Fruit fly (Drosophila melanogaster) whole organism, wandering third instar larva: ENCODE data around the gene Gycalpha99B.
A peak's percentile ranks its signal among the peaks of the same experiment; 100 is the strongest.

Experiments
- Abd-B ChIP-seq: fragments of >200 bp; optimal IDR thresholded peaks from 2 replicates; lab custom pipeline; 2017; ENCODE audit warnings: missing biosample characterization, missing genetic modification characterization
- CrebA ChIP-seq: fragments of 200-800 bp; sonication (Bioruptor generic); optimal IDR thresholded peaks from 2 replicates; lab custom pipeline; 2016; ENCODE audit warnings: missing biosample characterization, mild to moderate bottlenecking, missing genetic modification characterization, borderline replicate concordance
- Dfd ChIP-seq: fragments of >200 bp; optimal IDR thresholded peaks from 2 replicates; lab custom pipeline; 2017; ENCODE audit warnings: missing biosample characterization, missing genetic modification characterization
- Dif ChIP-seq: fragments of 200-275, 200-300 bp; sonication (Bioruptor generic); optimal IDR thresholded peaks from 2 replicates; lab custom pipeline; 2018; ENCODE audit warnings: missing biosample characterization, missing genetic modification characterization; ENCODE audit not compliant: partially characterized antibody
- GATAd ChIP-seq: sonication (Bioruptor generic); optimal IDR thresholded peaks from 2 replicates; lab custom pipeline; 2016; ENCODE audit warnings: missing biosample characterization, missing genetic modification characterization
- Hnf4 ChIP-seq: fragments of 200-800 bp; sonication (Bioruptor generic); optimal IDR thresholded peaks from 2 replicates; lab custom pipeline; 2016; ENCODE audit warnings: missing biosample characterization, mild to moderate bottlenecking, missing genetic modification characterization
- Hr78 ChIP-seq: fragments of >200 bp; optimal IDR thresholded peaks from 2 replicates; lab custom pipeline; 2017; ENCODE audit warnings: missing biosample characterization, missing genetic modification characterization
- Hr83 ChIP-seq: fragments of 200-300 bp; sonication (Bioruptor generic); optimal IDR thresholded peaks from 2 replicates; lab custom pipeline; 2016; ENCODE audit warnings: missing biosample characterization, mild to moderate bottlenecking, missing genetic modification characterization, moderate library complexity; ENCODE audit not compliant: poor library complexity, severe bottlenecking
- Jra ChIP-seq: sonication (Bioruptor generic); optimal IDR thresholded peaks from 2 replicates; lab custom pipeline; 2016; ENCODE audit warnings: missing biosample characterization, missing genetic modification characterization
- Myc ChIP-seq: fragments of >200 bp; optimal IDR thresholded peaks from 2 replicates; lab custom pipeline; 2017
- OdsH ChIP-seq: fragments of 200-800 bp; sonication (Bioruptor generic); optimal IDR thresholded peaks from 2 replicates; lab custom pipeline; 2016; ENCODE audit warnings: missing biosample characterization, mild to moderate bottlenecking, missing genetic modification characterization
- Rel ChIP-seq, 2 experiments: fragments of 200-800 bp; sonication (Bioruptor generic) in 1 of 2; optimal IDR thresholded peaks; 2 replicates in 1 of 2; 3 replicates in 1 of 2; lab custom pipeline; 2016 to 2019; ENCODE audit warnings: mild to moderate bottlenecking in 2 of 2, missing biosample characterization in 2 of 2, missing genetic modification characterization in 2 of 2, moderate library complexity in 1 of 2
- Sp1 ChIP-seq: fragments of 200-800 bp; sonication (Bioruptor generic); optimal IDR thresholded peaks from 3 replicates; lab custom pipeline; 2019; ENCODE audit warnings: missing biosample characterization, mild to moderate bottlenecking, missing genetic modification characterization, moderate library complexity
- Vsx2 ChIP-seq: fragments of 200-300, 225-300 bp; sonication (Bioruptor generic); optimal IDR thresholded peaks from 2 replicates; lab custom pipeline; 2018; ENCODE audit warnings: missing biosample characterization, missing genetic modification characterization; ENCODE audit not compliant: partially characterized antibody
- br ChIP-seq: fragments of 200-800 bp; sonication (Bioruptor generic); optimal IDR thresholded peaks from 2 replicates; lab custom pipeline; 2016; ENCODE audit warnings: missing biosample characterization, missing genetic modification characterization
- brk ChIP-seq: fragments of 200-800 bp; sonication (Bioruptor generic); optimal IDR thresholded peaks from 2 replicates; lab custom pipeline; 2016; ENCODE audit warnings: missing biosample characterization, mild to moderate bottlenecking, missing genetic modification characterization
- dl ChIP-seq, 2 experiments: fragments of 175-275, 200-275 bp in 1 of 2; fragments of 200-275 bp in 1 of 2; sonication (Bioruptor generic); optimal IDR thresholded peaks; lab custom pipeline; 2018; ENCODE audit warnings: mild to moderate bottlenecking in 2 of 2, missing biosample characterization in 2 of 2, missing genetic modification characterization in 2 of 2, moderate library complexity in 2 of 2; ENCODE audit not compliant: partially characterized antibody in 2 of 2, insufficient read depth in 1 of 2
- ey ChIP-seq: fragments of 200-800 bp; sonication (Bioruptor generic); optimal IDR thresholded peaks from 2 replicates; lab custom pipeline; 2016; ENCODE audit warnings: missing biosample characterization, missing genetic modification characterization
- fru ChIP-seq: fragments of 200-800 bp; sonication (Bioruptor generic); optimal IDR thresholded peaks from 3 replicates; lab custom pipeline; 2016; ENCODE audit warnings: missing biosample characterization, mild to moderate bottlenecking, missing genetic modification characterization
- jim ChIP-seq: fragments of 175-275, 200-325 bp; sonication (Bioruptor generic); optimal IDR thresholded peaks from 2 replicates; lab custom pipeline; 2016; ENCODE audit warnings: missing biosample characterization, mild to moderate bottlenecking, missing genetic modification characterization
- lola ChIP-seq: fragments of >200 bp; optimal IDR thresholded peaks from 2 replicates; lab custom pipeline; 2017; ENCODE audit warnings: missing biosample characterization, missing genetic modification characterization
- pan ChIP-seq: fragments of >200 bp; optimal IDR thresholded peaks from 2 replicates; lab custom pipeline; 2017
- psq ChIP-seq: fragments of 200-800 bp; sonication (Bioruptor generic); optimal IDR thresholded peaks from 3 replicates; lab custom pipeline; 2017; ENCODE audit warnings: missing biosample characterization, mild to moderate bottlenecking, missing genetic modification characterization, moderate library complexity
- rgr ChIP-seq: fragments of 200-800 bp; sonication (Bioruptor generic); optimal IDR thresholded peaks from 3 replicates; lab custom pipeline; 2016; ENCODE audit warnings: missing biosample characterization, mild to moderate bottlenecking, missing genetic modification characterization
- sage ChIP-seq: fragments of 200-800 bp; sonication (Bioruptor generic); optimal IDR thresholded peaks from 2 replicates; lab custom pipeline; 2016; ENCODE audit warnings: missing biosample characterization, mild to moderate bottlenecking, missing genetic modification characterization
- sv ChIP-seq: fragments of 200-800 bp; sonication (Bioruptor generic); optimal IDR thresholded peaks from 3 replicates; lab custom pipeline; 2016; ENCODE audit warnings: missing biosample characterization, missing genetic modification characterization
- tai ChIP-seq: sonication (Bioruptor generic); optimal IDR thresholded peaks from 2 replicates; lab custom pipeline; 2016; ENCODE audit warnings: missing biosample characterization, missing genetic modification characterization
- usp ChIP-seq: fragments of >200 bp; optimal IDR thresholded peaks from 2 replicates; lab custom pipeline; 2017; ENCODE audit warnings: missing biosample characterization, missing genetic modification characterization

Gene Gycalpha99B

dm6 chr3R:29690539-29690852, 8.2 kb downstream of the Gycalpha99B start (continued):
- TF ChIP-seq Sp1 (GFP tag; lab: Kevin White, UChicago), result no peak
- TF ChIP-seq, all 38 proteins: peak for 7

DNA sequence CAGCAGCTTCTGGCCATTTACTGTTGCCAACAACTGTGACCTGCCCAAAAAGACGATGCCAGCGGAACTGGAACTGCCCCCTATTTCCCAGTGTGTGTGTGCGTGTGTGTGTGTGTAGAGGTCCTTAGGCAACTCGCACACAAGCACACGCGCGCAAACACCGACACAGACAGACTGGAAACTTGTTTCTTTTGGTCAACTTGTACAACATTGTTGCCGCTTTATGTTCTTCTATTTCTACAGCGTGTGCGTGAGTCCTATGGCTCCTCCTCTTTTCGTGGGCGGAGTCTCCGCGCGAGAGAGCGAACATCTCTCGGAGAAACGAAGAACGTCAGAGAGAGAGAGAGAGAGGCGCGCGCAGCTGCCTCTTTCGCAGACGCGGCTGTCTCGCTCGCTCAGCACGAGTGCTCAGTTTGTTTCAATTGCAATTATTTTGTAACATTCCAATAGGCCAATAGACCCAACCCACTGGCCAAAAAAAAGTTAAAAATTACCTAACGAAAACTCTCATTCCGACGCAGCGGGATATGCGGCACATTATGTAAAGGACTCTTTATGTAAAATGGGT, 8.7 kb downstream of the Gycalpha99B start:
- TF ChIP-seq Dfd (no peak), Vsx2 (GFP tag; lab: Kevin White, UChicago) (peak; percentile 57), Hr83 (GFP tag; lab: Kevin White, UChicago) (no peak), Dif (GFP tag; lab: Kevin White, UChicago) (peak; percentile 89), dl (GFP tag; optimal IDR thresholded peaks at IDR 0.05; lab: Kevin White, UChicago; ENCODE audit: insufficient read depth in 1 of 2, partially characterized antibody in 2 of 2) (peak; percentile 80 to 89)

DNA sequence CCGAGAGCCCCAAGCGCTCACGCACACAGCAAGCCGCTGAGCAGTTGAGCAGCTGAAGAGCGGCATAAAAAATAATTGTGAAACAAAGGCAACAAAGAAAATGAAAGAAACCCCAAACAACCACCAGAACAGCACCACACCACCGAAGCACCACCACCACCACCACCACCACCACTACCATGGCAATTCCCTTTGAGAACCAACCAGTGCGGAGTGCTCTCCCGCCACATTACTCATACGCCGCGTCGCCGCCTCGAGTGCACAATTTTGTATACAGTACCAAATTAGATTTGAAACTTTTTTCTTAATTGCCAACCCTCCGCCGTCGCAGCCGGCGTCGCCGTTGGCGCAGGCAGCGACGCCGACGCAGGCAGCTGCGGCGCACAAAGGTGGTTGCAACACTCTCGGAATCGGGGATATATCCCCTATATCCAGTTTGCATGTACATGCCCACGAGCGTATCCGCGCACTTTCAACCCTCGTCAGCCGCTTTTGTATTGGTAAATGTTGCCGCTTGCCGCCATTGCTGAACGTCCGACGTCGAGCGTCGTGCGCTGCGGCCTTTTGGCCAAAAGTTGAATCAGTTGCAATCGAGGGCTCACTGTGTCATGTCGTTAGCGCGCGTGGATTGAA, 9.8 kb downstream of the Gycalpha99B start, which contains the start of gene dmrt99B:
TSS of gene dmrt99B (plus strand) at position 583 of the 633 bp plus-strand sequence.
- TF ChIP-seq Dfd, result peak; percentile 23
- TF ChIP-seq Vsx2 (GFP tag; lab: Kevin White, UChicago), result no peak

- peak; percentile 94 for TF ChIP-seq Dfd
- TF ChIP-seq dl (GFP tag; optimal IDR thresholded peaks at IDR 0.05; lab: Kevin White, UChicago; ENCODE audit: insufficient read depth in 1 of 2, partially characterized antibody in 2 of 2), result no peak
- TF ChIP-seq Hnf4, result no peak
- TF ChIP-seq, all 38 proteins: peak for 1
Measured at dm6 chr3R:29695744-29696143, 13.4 kb downstream of the Gycalpha99B start.

DNA sequence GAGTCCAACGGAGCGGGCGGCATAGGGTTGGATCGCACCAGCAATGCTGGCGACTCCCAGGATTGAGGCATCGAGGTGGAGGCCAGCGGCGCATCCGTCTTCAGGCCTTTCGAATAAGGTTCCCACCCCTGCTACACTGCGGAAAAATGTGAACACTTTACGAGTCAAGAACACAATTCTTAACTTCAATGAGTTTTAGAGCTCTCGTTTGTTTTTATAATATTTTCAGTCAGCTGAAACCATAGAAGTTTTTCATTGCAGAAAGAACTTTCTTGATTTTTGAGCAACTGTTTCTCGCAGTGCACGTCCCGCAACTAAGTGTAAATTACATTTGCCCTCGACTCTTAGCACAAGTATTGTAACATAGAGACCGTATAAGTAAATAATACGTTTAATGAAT, 14.1 kb downstream of the Gycalpha99B start:
- no peak for TF ChIP-seq Jra (GFP tag; lab: Kevin White, UChicago)
- no peak for TF ChIP-seq Hnf4
- no peak for TF ChIP-seq fru (GFP tag; lab: Kevin White, UChicago)
- TF ChIP-seq CrebA (GFP tag; lab: Kevin White, UChicago), result no peak
- no peak for TF ChIP-seq ey (GFP tag; lab: Kevin White, UChicago)
- TF ChIP-seq Hr78 (GFP tag; lab: Kevin White, UChicago), result no peak
- no peak for TF ChIP-seq usp (GFP tag; lab: Kevin White, UChicago)
- no peak for TF ChIP-seq Vsx2 (GFP tag; lab: Kevin White, UChicago)
- TF ChIP-seq psq (GFP tag; lab: Kevin White, UChicago), result no peak
- no peak for TF ChIP-seq sage
- no peak for TF ChIP-seq GATAd (GFP tag; lab: Kevin White, UChicago)
- no peak for TF ChIP-seq dl (GFP tag; optimal IDR thresholded peaks at IDR 0.05; lab: Kevin White, UChicago; ENCODE audit: insufficient read depth in 1 of 2, partially characterized antibody in 2 of 2)
- no peak for TF ChIP-seq br (GFP tag; lab: Kevin White, UChicago)
- TF ChIP-seq sv, result no peak
- no peak for TF ChIP-seq OdsH (GFP tag; lab: Kevin White, UChicago)
- TF ChIP-seq brk (GFP tag; lab: Kevin White, UChicago), result no peak
- TF ChIP-seq rgr (GFP tag; lab: Kevin White, UChicago), result no peak
- TF ChIP-seq Abd-B (GFP tag; lab: Kevin White, UChicago), result no peak
- TF ChIP-seq lola (GFP tag; lab: Kevin White, UChicago), result no peak

dm6 chr3R:29697841-29698240, 15.5 kb downstream of the Gycalpha99B start:
- no peak for TF ChIP-seq GATAd (GFP tag; lab: Kevin White, UChicago)
- TF ChIP-seq Hr83 (GFP tag; lab: Kevin White, UChicago), result no peak
- no peak for TF ChIP-seq Abd-B (GFP tag; lab: Kevin White, UChicago)
- TF ChIP-seq Rel (GFP tag; optimal IDR thresholded peaks at IDR 0.05; lab: Kevin White, UChicago), result no peak
- no peak for TF ChIP-seq Rel (tag; optimal IDR thresholded peaks at IDR 0.05; lab: Kevin White, UChicago)
- no peak for TF ChIP-seq pan (lab: Kevin White, UChicago)
- no peak for TF ChIP-seq psq (GFP tag; lab: Kevin White, UChicago)
- no peak for TF ChIP-seq rgr (GFP tag; lab: Kevin White, UChicago)
- TF ChIP-seq Myc, result no peak
- no peak for TF ChIP-seq sv
- TF ChIP-seq tai, result no peak
- TF ChIP-seq jim (GFP tag; lab: Kevin White, UChicago), result no peak
- TF ChIP-seq, all 38 proteins: peak for 0
